Worm (Caenorhabditis elegans) whole organism, L1 larva: ENCODE measurements around the gene F40F8.12.

Experiments used
- fkh-8 ChIP-seq: sonication (generic microtip); optimal IDR thresholded peaks from 2 replicates; lab custom pipeline; 2016; ENCODE audit warnings: mild to moderate bottlenecking, missing genetic modification characterization, missing compliant biosample characterization
- nhr-85 ChIP-seq: sonication (generic microtip); peaks from one replicate; lab custom pipeline; 2016; ENCODE audit warnings: missing genetic modification characterization, inconsistent platforms, missing compliant biosample characterization
- sox-4 ChIP-seq: sonication (generic microtip); optimal IDR thresholded peaks from 2 replicates; lab custom pipeline; 2016; ENCODE audit warnings: missing genetic modification characterization, missing compliant biosample characterization
- sptf-1 ChIP-seq: fragments of 150-350 bp; optimal IDR thresholded peaks from 2 replicates; lab custom pipeline; 2014; ENCODE audit warnings: missing biosample characterization, missing genetic modification characterization

Gene F40F8.12

DNA sequence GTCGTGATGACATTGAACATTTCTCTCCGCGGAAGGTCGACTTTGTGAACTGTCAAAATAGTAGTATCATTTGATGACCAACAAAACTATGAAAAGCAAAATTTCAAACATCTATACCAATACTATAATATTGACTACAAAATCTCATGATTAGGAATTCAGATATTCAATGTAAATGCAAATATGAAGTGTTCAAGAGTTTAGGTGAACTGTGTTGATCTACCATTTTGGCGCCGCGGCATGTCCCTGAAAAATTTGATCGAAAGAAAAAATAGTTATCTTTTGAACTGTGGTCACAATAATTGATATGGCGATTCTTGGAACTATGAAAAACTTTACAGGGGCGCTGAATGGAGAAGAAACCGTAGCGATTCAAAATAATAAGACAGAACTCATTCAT is 49.1 kb downstream of the F40F8.12 start:
- TF ChIP-seq fkh-8 (tag; lab: Kevin White, UChicago) = no peak
- no peak for TF ChIP-seq sptf-1
- peak; percentile 61 for TF ChIP-seq nhr-85 (tag; lab: Kevin White, UChicago)
- no peak for TF ChIP-seq sox-4 (tag; lab: Kevin White, UChicago)
